Fruit fly (Drosophila melanogaster) whole organism, embryonic: Measurements from ENCODE around the gene CG33191.
A peak's percentile ranks its signal among the peaks of the same experiment; 100 is the strongest.

Experiments used
- Awh ChIP-seq: fragments of 200-800 bp; sonication (Bioruptor generic); IDR thresholded peaks from 2 replicates; pipeline ENCODE4, ENCODE4 v1.3.6; 2022; ENCODE audit warnings: missing biosample characterization, missing genetic modification characterization
- BtbVII ChIP-seq: fragments of 200-800 bp; sonication (Bioruptor generic); optimal IDR thresholded peaks from 3 replicates; lab custom pipeline; 2017; ENCODE audit warnings: missing biosample characterization, mild to moderate bottlenecking, missing genetic modification characterization
- CG10431 ChIP-seq: fragments of 200-800 bp; sonication (Bioruptor generic); optimal IDR thresholded peaks from 3 replicates; lab custom pipeline; 2018; ENCODE audit warnings: missing biosample characterization, mild to moderate bottlenecking, missing genetic modification characterization
- CG10462 ChIP-seq: fragments of 200-800 bp; sonication (Bioruptor generic); optimal IDR thresholded peaks from 2 replicates; lab custom pipeline; 2016; ENCODE audit warnings: missing biosample characterization, missing genetic modification characterization
- CG11093 ChIP-seq: fragments of 200-800 bp; sonication (Bioruptor generic); IDR thresholded peaks from 3 replicates; pipeline ENCODE4 v1.3.6; 2022; ENCODE audit warnings: missing biosample characterization, missing genetic modification characterization
- CG11456 ChIP-seq: fragments of 200-800 bp; sonication (Bioruptor generic); IDR thresholded peaks from 3 replicates; pipeline ENCODE4 v1.3.6; 2022; ENCODE audit warnings: missing biosample characterization, missing genetic modification characterization
- CG12104 ChIP-seq: fragments of 200-800 bp; sonication (Bioruptor generic); optimal IDR thresholded peaks from 3 replicates; lab custom pipeline; 2016; ENCODE audit warnings: missing biosample characterization, missing genetic modification characterization
- CG12391 ChIP-seq: fragments of 200-800 bp; sonication (Bioruptor generic); optimal IDR thresholded peaks from 3 replicates; lab custom pipeline; 2018; ENCODE audit warnings: missing biosample characterization, mild to moderate bottlenecking, missing genetic modification characterization, moderate library complexity
- CG12744 ChIP-seq: fragments of 200-800 bp; sonication (Bioruptor generic); optimal IDR thresholded peaks from 2 replicates; lab custom pipeline; 2016; ENCODE audit warnings: missing biosample characterization, missing genetic modification characterization
- CG13775 ChIP-seq: fragments of 200-800 bp; sonication (Bioruptor generic); optimal IDR thresholded peaks from 3 replicates; lab custom pipeline; 2017; ENCODE audit warnings: missing biosample characterization, mild to moderate bottlenecking, missing genetic modification characterization
- CG14441 ChIP-seq: fragments of 200-800 bp; sonication (Bioruptor generic); IDR thresholded peaks from 2 replicates; pipeline ENCODE4 v1.3.6; 2022; ENCODE audit warnings: missing biosample characterization, missing genetic modification characterization
- CG16863 ChIP-seq: fragments of 200-800 bp; sonication (Bioruptor generic); optimal IDR thresholded peaks from 3 replicates; lab custom pipeline; 2016; ENCODE audit warnings: missing biosample characterization, missing genetic modification characterization
- CG18599 ChIP-seq: fragments of 200-800 bp; sonication (Bioruptor generic); optimal IDR thresholded peaks from 3 replicates; lab custom pipeline; 2017; ENCODE audit warnings: missing biosample characterization, missing genetic modification characterization, mild to moderate bottlenecking, moderate library complexity, missing genetic modification reagents
- CG31224 ChIP-seq: fragments of 200-800 bp; sonication (Bioruptor generic); IDR thresholded peaks from 2 replicates; pipeline ENCODE4 v1.3.6; 2022; ENCODE audit warnings: missing biosample characterization, missing genetic modification characterization
- CG4854 ChIP-seq: fragments of 200-800 bp; sonication (Bioruptor generic); optimal IDR thresholded peaks from 2 replicates; lab custom pipeline; 2016; ENCODE audit warnings: missing biosample characterization, missing genetic modification characterization, inconsistent platforms
- CG8359 ChIP-seq: fragments of 200-800 bp; sonication (Bioruptor generic); optimal IDR thresholded peaks from 2 replicates; lab custom pipeline; 2017; ENCODE audit warnings: missing biosample characterization, mild to moderate bottlenecking, missing genetic modification characterization, borderline replicate concordance
- CG9215 ChIP-seq: fragments of 200-800 bp; sonication (Bioruptor generic); IDR thresholded peaks from 2 replicates; pipeline ENCODE4 v1.3.6; 2022; ENCODE audit warnings: missing biosample characterization, missing genetic modification characterization
- Chrac-16 ChIP-seq: fragments of 200-800 bp; sonication (Bioruptor generic); optimal IDR thresholded peaks from 3 replicates; lab custom pipeline; 2016; ENCODE audit warnings: missing biosample characterization, missing genetic modification characterization
- E2f2 ChIP-seq: fragments of 200-800 bp; sonication (Bioruptor generic); IDR thresholded peaks from 2 replicates; pipeline ENCODE4 v1.3.6; 2022; ENCODE audit warnings: missing biosample characterization, missing genetic modification characterization
- Ets65A ChIP-seq: fragments of 200-800 bp; sonication (Bioruptor generic); peaks from one replicate; lab custom pipeline; 2016; ENCODE audit warnings: missing biosample characterization, missing genetic modification characterization
- Gug ChIP-seq: fragments of 200-800 bp; sonication (Bioruptor generic); IDR thresholded peaks from 4 replicates; pipeline ENCODE4 v1.3.6; 2022; ENCODE audit warnings: missing biosample characterization, missing genetic modification characterization
- HLHmδ ChIP-seq: fragments of 200-800 bp; sonication (Bioruptor generic); optimal IDR thresholded peaks from 2 replicates; lab custom pipeline; 2018; ENCODE audit warnings: missing biosample characterization, mild to moderate bottlenecking, missing genetic modification characterization, moderate library complexity
- Hey ChIP-seq: fragments of 200-800 bp; sonication (Bioruptor generic); optimal IDR thresholded peaks from 3 replicates; lab custom pipeline; 2018; ENCODE audit warnings: missing biosample characterization, mild to moderate bottlenecking, missing genetic modification characterization
- Hmr ChIP-seq: fragments of 200-800 bp; sonication (Bioruptor generic); optimal IDR thresholded peaks from 3 replicates; lab custom pipeline; 2017; ENCODE audit warnings: mild to moderate bottlenecking, missing biosample characterization, missing genetic modification reagents, missing genetic modification characterization
- Hr39 ChIP-seq: fragments of >200 bp; optimal IDR thresholded peaks from 2 replicates; lab custom pipeline; 2017
- Hr51 ChIP-seq, 2 experiments: fragments of 200-800 bp; sonication (Bioruptor generic); optimal IDR thresholded peaks; 2 replicates in 1 of 2; 3 replicates in 1 of 2; lab custom pipeline; 2016 to 2018; ENCODE audit warnings: missing biosample characterization in 2 of 2, missing genetic modification characterization in 2 of 2, mild to moderate bottlenecking in 1 of 2, moderate library complexity in 1 of 2
- Opbp ChIP-seq: fragments of 200-800 bp; sonication (Bioruptor generic); IDR thresholded peaks from 3 replicates; pipeline ENCODE4 v1.3.6; 2022; ENCODE audit warnings: missing biosample characterization, missing genetic modification characterization; ENCODE audit not compliant: partially characterized antibody
- Trl ChIP-seq, 3 experiments: fragments of >200 bp in 2 of 3; fragments of 200-800 bp in 1 of 3; sonication (Bioruptor generic) in 1 of 3; optimal IDR thresholded peaks; 2 replicates in 1 of 3; 3 replicates in 2 of 3; lab custom pipeline; 2016 to 2017; ENCODE audit warnings: missing biosample characterization in 1 of 3, missing genetic modification characterization in 1 of 3
- al ChIP-seq: fragments of 200-800 bp; sonication (Bioruptor generic); IDR thresholded peaks from 2 replicates; pipeline ENCODE4 v1.3.6; 2022; ENCODE audit warnings: missing biosample characterization, missing genetic modification characterization
- ato ChIP-seq: fragments of 200-800 bp; sonication (Bioruptor generic); IDR thresholded peaks from 2 replicates; pipeline ENCODE4 v1.3.6; 2022; ENCODE audit warnings: missing biosample characterization, missing genetic modification characterization; ENCODE audit not compliant: partially characterized antibody
- az2 ChIP-seq: fragments of 200-800 bp; sonication (Bioruptor generic); optimal IDR thresholded peaks from 3 replicates; lab custom pipeline; 2016; ENCODE audit warnings: missing biosample characterization, missing genetic modification characterization
- bab2 ChIP-seq: fragments of 200-800 bp; sonication (Bioruptor generic); optimal IDR thresholded peaks from 2 replicates; lab custom pipeline; 2016; ENCODE audit warnings: missing biosample characterization, missing genetic modification characterization
- cato ChIP-seq: fragments of 200-800 bp; sonication (Bioruptor generic); optimal IDR thresholded peaks from 2 replicates; lab custom pipeline; 2016; ENCODE audit warnings: missing biosample characterization, missing genetic modification characterization, borderline replicate concordance
- corto ChIP-seq: fragments of 200-800 bp; sonication (Bioruptor generic); optimal IDR thresholded peaks from 2 replicates; lab custom pipeline; 2016; ENCODE audit warnings: missing biosample characterization, mild to moderate bottlenecking, missing genetic modification characterization, moderate library complexity
- cwo ChIP-seq: fragments of 200-800 bp; sonication (Bioruptor generic); optimal IDR thresholded peaks from 3 replicates; lab custom pipeline; 2017; ENCODE audit warnings: missing biosample characterization, missing genetic modification characterization, mild to moderate bottlenecking, moderate library complexity, missing genetic modification reagents
- dati ChIP-seq: fragments of 200-800 bp; sonication (Bioruptor generic); IDR thresholded peaks from 2 replicates; pipeline ENCODE4 v1.3.6; 2022; ENCODE audit warnings: missing biosample characterization, missing genetic modification characterization
- dimm ChIP-seq: fragments of 200-800 bp; sonication (Bioruptor generic); IDR thresholded peaks from 2 replicates; pipeline ENCODE4 v1.3.6; 2022; ENCODE audit warnings: missing biosample characterization, missing genetic modification characterization
- jing ChIP-seq: fragments of 200-800 bp; sonication (Bioruptor generic); optimal IDR thresholded peaks from 2 replicates; lab custom pipeline; 2018; ENCODE audit warnings: missing biosample characterization, mild to moderate bottlenecking, missing genetic modification characterization
- lmd ChIP-seq: fragments of 200-800 bp; sonication (Bioruptor generic); IDR thresholded peaks from 2 replicates; pipeline ENCODE4 v1.3.6; 2022; ENCODE audit warnings: missing biosample characterization, missing genetic modification characterization
- prd ChIP-seq, 3 experiments: fragments of >200 bp in 2 of 3; fragments of 200-800 bp in 1 of 3; sonication (Bioruptor generic) in 1 of 3; optimal IDR thresholded peaks in 2 of 3; IDR thresholded peaks in 1 of 3; 2 replicates in 2 of 3; 3 replicates in 1 of 3; pipeline versions ENCODE4 v1.3.6 to Lab custom; 2017 to 2022; ENCODE audit warnings: missing biosample characterization in 1 of 3, missing genetic modification characterization in 1 of 3
- ranshi ChIP-seq: fragments of 200-800 bp; sonication (Bioruptor generic); IDR thresholded peaks from 2 replicates; pipeline ENCODE4 v1.3.6; 2022; ENCODE audit warnings: missing biosample characterization, missing genetic modification characterization
- scrt ChIP-seq: fragments of 200-800 bp; sonication (Bioruptor generic); optimal IDR thresholded peaks from 2 replicates; lab custom pipeline; 2018; ENCODE audit warnings: missing biosample characterization, mild to moderate bottlenecking, missing genetic modification characterization, moderate library complexity
- seq ChIP-seq: fragments of 200-800 bp; sonication (Bioruptor generic); IDR thresholded peaks from 2 replicates; pipeline ENCODE4 v1.3.6; 2022; ENCODE audit warnings: missing biosample characterization, missing genetic modification characterization
- usp ChIP-seq: fragments of >200 bp; optimal IDR thresholded peaks from 2 replicates; lab custom pipeline; 2017; ENCODE audit warnings: missing biosample characterization, missing genetic modification characterization
- vvl ChIP-seq: fragments of 200-800 bp; sonication (Bioruptor generic); IDR thresholded peaks from 2 replicates; pipeline ENCODE4 v1.3.6; 2022; ENCODE audit warnings: missing biosample characterization, missing genetic modification characterization

Gene CG33191

dm6 chr3R:8812342-8812966 is 32.7 kb upstream of the CG33191 start (continued):
- TF ChIP-seq prd (optimal IDR thresholded peaks at IDR 0.05; lab: Kevin White, UChicago) (no peak), prd (GFP tag; IDR thresholded peaks at IDR 0.05; lab: Robert Waterston, UW) (peak; percentile 75), CG11093 (GFP tag; lab: Robert Waterston, UW) (peak; percentile 56; the same call in 1 of the 3 replicates), az2 (GFP tag; lab: Kevin White, UChicago) (peak; percentile 19), Hr51 (GFP tag; optimal IDR thresholded peaks at IDR 0.05; lab: Kevin White, UChicago) (peak; percentile 8 to 45), al (GFP tag; lab: Robert Waterston, UW) (peak; percentile 46; the same call in 1 of the 2 replicates), Ets65A (GFP tag; lab: Kevin White, UChicago) (no peak), Hey (no peak), CG11456 (GFP tag; lab: Robert Waterston, UW) (no peak), seq (GFP tag; lab: Robert Waterston, UW) (peak; percentile 75), BtbVII (no peak), E2f2 (GFP tag; lab: Robert Waterston, UW) (peak; percentile 45; the same call in 1 of the 2 replicates), ato (GFP tag; lab: Robert Waterston, UW) (no peak), Hr39 (no peak), Gug (GFP tag; lab: Robert Waterston, UW) (peak; percentile 39; the same call in 2 of the 4 replicates), CG12744 (no peak), CG8359 (GFP tag; lab: Kevin White, UChicago) (no peak), CG13775 (GFP tag; lab: Kevin White, UChicago) (no peak), dati (GFP tag; lab: Robert Waterston, UW) (no peak), CG10431 (GFP tag; lab: Kevin White, UChicago) (no peak), Hmr (GFP tag; lab: Kevin White, UChicago) (no peak), cato (GFP tag; lab: Kevin White, UChicago) (no peak), cwo (GFP tag; lab: Kevin White, UChicago) (peak; percentile 71), CG10462 (GFP tag; lab: Kevin White, UChicago) (no peak), CG9215 (peak; percentile 58; the same call in 1 of the 2 replicates), HLHmδ (GFP tag; lab: Kevin White, UChicago) (no peak), Awh (GFP tag; lab: Robert Waterston, UW) (peak; percentile 81; the same call in 1 of the 2 replicates), lmd (GFP tag; lab: Robert Waterston, UW) (peak; percentile 48), CG18599 (GFP tag; lab: Kevin White, UChicago) (peak; percentile 38), bab2 (GFP tag; lab: Kevin White, UChicago) (peak; percentile 56), jing (GFP tag; lab: Kevin White, UChicago) (peak; percentile 27), Chrac-16 (GFP tag; lab: Kevin White, UChicago) (no peak), CG31224 (GFP tag; lab: Robert Waterston, UW) (peak; percentile 23; the same call in 1 of the 2 replicates), CG14441 (GFP tag; lab: Robert Waterston, UW) (peak; percentile 70), Opbp (GFP tag; lab: Robert Waterston, UW) (no peak), CG16863 (peak; percentile 47), vvl (GFP tag; lab: Robert Waterston, UW) (peak; percentile 83), CG4854 (GFP tag; lab: Kevin White, UChicago) (no peak), CG12104 (GFP tag; lab: Kevin White, UChicago) (no peak), dimm (no peak), corto (GFP tag; lab: Kevin White, UChicago) (no peak), Trl (optimal IDR thresholded peaks at IDR 0.05; lab: Kevin White, UChicago) (no peak), Trl (GFP tag; optimal IDR thresholded peaks at IDR 0.05; lab: Kevin White, UChicago) (no peak), scrt (GFP tag; lab: Kevin White, UChicago) (no peak), usp (GFP tag; lab: Kevin White, UChicago) (no peak), ranshi (GFP tag; lab: Robert Waterston, UW) (0 out of 2 replicates have a peak, but pooled peaks have one; percentile 33), CG12391 (peak; percentile 26)
